Fruit fly (Drosophila melanogaster): ENCODE data around the gene CG6055.

- TF ChIP-seq ovo (GFP tag; optimal IDR thresholded peaks at IDR 0.05) (no peak), CG7101 (tag; optimal IDR thresholded peaks at IDR 0.05) (no peak)
Observed at dm6 chr2L:7462147-7462546, 4.2 kb upstream of the CG6055 start, which contains the start of gene Gr28b.
